Worm (Caenorhabditis elegans) whole organism, L4/young adult: Measurements from ENCODE around the gene srz-103.

Experiments used
- W03F9.2 ChIP-seq: fragments of 150-350 bp; optimal IDR thresholded peaks from 2 replicates; lab custom pipeline; 2014; ENCODE audit warnings: missing biosample characterization, missing genetic modification characterization
- dao-5 ChIP-seq: sonication (generic microtip); optimal IDR thresholded peaks from 2 replicates; lab custom pipeline; 2016; ENCODE audit warnings: missing genotype, missing genetic modification characterization, moderate library complexity, missing compliant biosample characterization

ce11 chrV:16648317-16649018 lies 30.7 kb downstream of the srz-103 start, which contains the start of gene W06G6.20:
- TF ChIP-seq W03F9.2 (tag; lab: Kevin White, UChicago) (no peak), dao-5 (no peak)
